Worm (Caenorhabditis elegans) whole organism, L3 larva: ENCODE results near the gene ZK1320.13.

ENCODE experiments used
- ZK546.5 ChIP-seq: sonication (generic microtip); optimal IDR thresholded peaks from 2 replicates; lab custom pipeline; 2017; ENCODE audit warnings: missing biosample characterization, missing genetic modification characterization
- aly-2 ChIP-seq: fragments of 150-350 bp; optimal IDR thresholded peaks from 2 replicates; lab custom pipeline; 2014; ENCODE audit warnings: missing biosample characterization, missing genetic modification characterization
- ama-1 ChIP-seq: fragments of 150-350 bp; optimal IDR thresholded peaks from 2 replicates; lab custom pipeline; 2018
- ceh-16 ChIP-seq: sonication (generic microtip); optimal IDR thresholded peaks from 2 replicates; lab custom pipeline; 2017; ENCODE audit warnings: missing biosample characterization, missing genetic modification characterization
- egl-27 ChIP-seq: sonication (generic microtip); optimal IDR thresholded peaks from 4 replicates; lab custom pipeline; 2017; ENCODE audit warnings: missing biosample characterization, missing genetic modification reagents, missing genetic modification characterization
- elt-3 ChIP-seq, 3 experiments: fragments of 150-350 bp in 1 of 3; sonication (generic microtip) in 2 of 3; optimal IDR thresholded peaks; 2 replicates in 2 of 3; 4 replicates in 1 of 3; lab custom pipeline; 2014 to 2017; ENCODE audit warnings: missing biosample characterization in 3 of 3, missing genetic modification characterization in 3 of 3
- fkh-10 ChIP-seq: sonication (generic microtip); optimal IDR thresholded peaks from 2 replicates; lab custom pipeline; 2017; ENCODE audit warnings: missing biosample characterization, missing genetic modification reagents, missing genetic modification characterization
- fos-1 ChIP-seq: fragments of 150-350 bp; optimal IDR thresholded peaks from 2 replicates; lab custom pipeline; 2014; ENCODE audit warnings: missing biosample characterization, missing genetic modification characterization
- nhr-237 ChIP-seq: fragments of 150-350 bp; optimal IDR thresholded peaks from 2 replicates; lab custom pipeline; 2014; ENCODE audit warnings: missing biosample characterization, missing genetic modification characterization
- pha-4 ChIP-seq: fragments of 150-350 bp; optimal IDR thresholded peaks from 2 replicates; lab custom pipeline; 2014; ENCODE audit warnings: missing biosample characterization, missing genetic modification reagents, missing genetic modification characterization
- pqm-1 ChIP-seq: fragments of 150-350 bp; optimal IDR thresholded peaks from 2 replicates; lab custom pipeline; 2017; ENCODE audit warnings: missing biosample characterization, missing genetic modification characterization, inconsistent platforms
- unc-39 ChIP-seq: sonication (generic microtip); optimal IDR thresholded peaks from 4 replicates; lab custom pipeline; 2017; ENCODE audit warnings: missing biosample characterization, missing genetic modification characterization
- unc-62 ChIP-seq: fragments of 150-350 bp; sonication (generic microtip); optimal IDR thresholded peaks from 4 replicates; lab custom pipeline; 2014; ENCODE audit warnings: missing biosample characterization, missing genetic modification reagents, missing genetic modification characterization
- ztf-4 ChIP-seq: fragments of 150-350 bp; optimal IDR thresholded peaks from 2 replicates; lab custom pipeline; 2014; ENCODE audit warnings: missing biosample characterization, missing genetic modification characterization

ce11 chrII:9652919-9653318, 27.7 kb upstream of the ZK1320.13 start, which contains the start of gene ZK1307.3:
- no peak for TF ChIP-seq ZK546.5 (tag; lab: Kevin White, UChicago)
- TF ChIP-seq pqm-1 (tag; lab: Kevin White, UChicago): no peak
- no peak for TF ChIP-seq pha-4 (tag; lab: Kevin White, UChicago)
- no peak for TF ChIP-seq unc-39 (tag; lab: Kevin White, UChicago)
- TF ChIP-seq unc-62 (GFP tag; lab: Kevin White, UChicago): no peak
- no peak for TF ChIP-seq aly-2 (tag; lab: Kevin White, UChicago)
- TF ChIP-seq egl-27 (tag; lab: Kevin White, UChicago): no peak
- no peak for TF ChIP-seq ama-1 (lab: Kevin White, UChicago)
- no peak for TF ChIP-seq elt-3 (tag; optimal IDR thresholded peaks at IDR 0.05; lab: Kevin White, UChicago)
- no peak for TF ChIP-seq fkh-10
- TF ChIP-seq ztf-4 (tag; lab: Kevin White, UChicago): no peak
- no peak for TF ChIP-seq nhr-237
- TF ChIP-seq fos-1 (tag; lab: Kevin White, UChicago): no peak
- no peak for TF ChIP-seq ceh-16 (tag; lab: Kevin White, UChicago)
